Fruit fly (Drosophila melanogaster): ENCODE results near the gene CG15456.

Gene CG15456

dm6 chrX:20389633-20390032 is 37.2 kb downstream of the CG15456 start (continued):
- no peak for TF ChIP-seq corto (GFP tag; optimal IDR thresholded peaks at IDR 0.05)
- no peak for TF ChIP-seq luna (GFP tag; optimal IDR thresholded peaks at IDR 0.05)
- TF ChIP-seq otp (GFP tag; IDR thresholded peaks at IDR 0.05), result no peak
- TF ChIP-seq CG10565 (GFP tag; optimal IDR thresholded peaks at IDR 0.05), result no peak
- TF ChIP-seq CG2875 (GFP tag; optimal IDR thresholded peaks at IDR 0.05), result no peak
- TF ChIP-seq zen (tag; optimal IDR thresholded peaks at IDR 0.05), result peak; percentile 2
- TF ChIP-seq CG18599 (GFP tag; optimal IDR thresholded peaks at IDR 0.05), result no peak
- TF ChIP-seq Fer2 (tag; optimal IDR thresholded peaks at IDR 0.05), result no peak
- no peak for TF ChIP-seq Bteb2 (GFP tag; optimal IDR thresholded peaks at IDR 0.05)
- no peak for TF ChIP-seq CG3838 (GFP tag; optimal IDR thresholded peaks at IDR 0.05)
- TF ChIP-seq Xrp1 (GFP tag; IDR thresholded peaks at IDR 0.05), result no peak
- no peak for TF ChIP-seq gce (GFP tag; IDR thresholded peaks at IDR 0.05)
- TF ChIP-seq ind (GFP tag; optimal IDR thresholded peaks at IDR 0.05), result no peak
- no peak for TF ChIP-seq MESR4 (GFP tag; optimal IDR thresholded peaks at IDR 0.05)
- no peak for TF ChIP-seq CG10654 (GFP tag; optimal IDR thresholded peaks at IDR 0.05)
- no peak for TF ChIP-seq pfk (GFP tag; optimal IDR thresholded peaks at IDR 0.05)
- TF ChIP-seq NK7.1 (GFP tag; optimal IDR thresholded peaks at IDR 0.05), result no peak
- peak; percentile 36; the same call in 1 of the 3 replicates for TF ChIP-seq knrl (GFP tag; IDR thresholded peaks at IDR 0.05; ENCODE audit: partially characterized antibody)
- peak; percentile 45; the same call in 1 of the 2 replicates for TF ChIP-seq nerfin-2 (GFP tag; IDR thresholded peaks at IDR 0.05; ENCODE audit: partially characterized antibody)
- no peak for TF ChIP-seq CG30431 (GFP tag; optimal IDR thresholded peaks at IDR 0.05)
- no peak for TF ChIP-seq CG14965 (GFP tag; optimal IDR thresholded peaks at IDR 0.05; ENCODE audit: borderline replicate concordance)
- no peak for TF ChIP-seq CG12236 (GFP tag; optimal IDR thresholded peaks at IDR 0.05)
- TF ChIP-seq CG2678 (tag; optimal IDR thresholded peaks at IDR 0.05), result no peak
- TF ChIP-seq CG6854 (GFP tag; optimal IDR thresholded peaks at IDR 0.05), result no peak
- peak; percentile 22; the same call in 1 of the 2 replicates for TF ChIP-seq CG13287 (GFP tag; IDR thresholded peaks at IDR 0.05; ENCODE audit: partially characterized antibody)
- TF ChIP-seq HmgZ (tag; optimal IDR thresholded peaks at IDR 0.05), result no peak
- peak; percentile 26 for TF ChIP-seq BEAF-32 (GFP tag; optimal IDR thresholded peaks at IDR 0.05)
- no peak for TF ChIP-seq CG17385 (GFP tag; optimal IDR thresholded peaks at IDR 0.05)
- TF ChIP-seq cas (GFP tag; IDR thresholded peaks at IDR 0.05), result no peak
- no peak for TF ChIP-seq Mad (GFP tag; optimal IDR thresholded peaks at IDR 0.05)
- TF ChIP-seq tll (GFP tag; optimal IDR thresholded peaks at IDR 0.05), result no peak
- no peak for TF ChIP-seq CG4854 (GFP tag; optimal IDR thresholded peaks at IDR 0.05)
- TF ChIP-seq CG3281 (GFP tag; optimal IDR thresholded peaks at IDR 0.05), result no peak
- no peak for TF ChIP-seq Ptx1 (GFP tag; IDR thresholded peaks at IDR 0.05)
- TF ChIP-seq gcm (GFP tag; optimal IDR thresholded peaks at IDR 0.05), result no peak
- TF ChIP-seq Nf-YC (tag; optimal IDR thresholded peaks at IDR 0.05), result no peak
- TF ChIP-seq klu (GFP tag; IDR thresholded peaks at IDR 0.05), result no peak
- TF ChIP-seq exex (tag; optimal IDR thresholded peaks at IDR 0.05), result no peak
- no peak for TF ChIP-seq crc (GFP tag; optimal IDR thresholded peaks at IDR 0.05)
- no peak for TF ChIP-seq CG2202 (tag; optimal IDR thresholded peaks at IDR 0.05)
- TF ChIP-seq Tbp (GFP tag; optimal IDR thresholded peaks at IDR 0.05), result no peak
- TF ChIP-seq CG2712 (tag; optimal IDR thresholded peaks at IDR 0.05), result no peak
- TF ChIP-seq CG9797 (GFP tag; optimal IDR thresholded peaks at IDR 0.05), result no peak
- no peak for TF ChIP-seq Pdp1 (GFP tag; optimal IDR thresholded peaks at IDR 0.05)
- TF ChIP-seq so (GFP tag; IDR thresholded peaks at IDR 0.05), result no peak
- TF ChIP-seq Asciz (GFP tag; optimal IDR thresholded peaks at IDR 0.05), result no peak
- TF ChIP-seq CG8388 (GFP tag; optimal IDR thresholded peaks at IDR 0.05), result no peak
- TF ChIP-seq CG9817 (tag; optimal IDR thresholded peaks at IDR 0.05), result no peak
- TF ChIP-seq CG1603 (tag; optimal IDR thresholded peaks at IDR 0.05), result no peak
- no peak for TF ChIP-seq CG1529 (GFP tag; optimal IDR thresholded peaks at IDR 0.05)

Measured in whole organism, embryonic.